Worm (Caenorhabditis elegans): ENCODE measurements around the gene lido-15.
A peak's percentile ranks its signal among the peaks of the same experiment; 100 is the strongest.

Gene lido-15

ce11 chrII:3808104-3808503 lies 4.0 kb upstream of the lido-15 start, which contains the start of gene F54D10.5 (continued):
- no peak for TF ChIP-seq egrh-3 (GFP tag; IDR thresholded peaks at IDR 0.05)

DNA sequence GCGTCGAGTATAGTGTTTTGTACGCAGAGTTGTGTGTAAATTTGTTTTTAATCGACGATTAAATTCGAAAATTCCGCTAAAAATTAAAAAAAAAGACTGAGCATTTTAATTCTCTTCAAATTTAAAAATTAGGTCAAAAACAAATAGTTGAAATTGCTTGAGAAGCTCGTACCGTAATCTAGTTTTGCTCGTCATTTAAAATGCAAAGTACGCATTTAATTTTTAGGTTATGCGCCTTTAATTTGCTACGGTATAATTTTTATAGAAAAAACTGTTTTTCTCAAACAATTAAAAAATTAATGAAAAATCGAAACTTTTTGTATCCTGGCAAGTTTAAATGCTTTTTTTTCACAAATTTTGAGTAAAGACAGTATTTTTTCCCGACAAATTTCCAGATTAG lies 3.4 kb upstream of the lido-15 start:
- TF ChIP-seq ztf-6 (GFP tag; IDR thresholded peaks at IDR 0.05) (no peak), madf-6 (GFP tag; IDR thresholded peaks at IDR 0.05) (peak; percentile 93), let-526 (GFP tag; IDR thresholded peaks at IDR 0.05) (no peak), D2030.7 (GFP tag; IDR thresholded peaks at IDR 0.05) (peak; percentile 32; the same call in 1 of the 2 replicates), ztf-18 (tag; optimal IDR thresholded peaks at IDR 0.05) (no peak), snpc-1.3 (tag; optimal IDR thresholded peaks at IDR 0.05; ENCODE audit: insufficient read depth) (peak; percentile 12), nhr-27 (tag; optimal IDR thresholded peaks at IDR 0.05) (no peak), egl-18 (GFP tag; IDR thresholded peaks at IDR 0.05) (no peak), bed-2 (GFP tag; IDR thresholded peaks at IDR 0.05) (no peak), F33H1.4 (GFP tag; IDR thresholded peaks at IDR 0.05) (peak; percentile 52), ceh-91 (GFP tag; IDR thresholded peaks at IDR 0.05) (peak; percentile 61; the same call in 1 of the 2 replicates), unc-62 (GFP tag; optimal IDR thresholded peaks at IDR 0.05) (no peak), lsl-1 (GFP tag; optimal IDR thresholded peaks at IDR 0.05) (peak; percentile 95), gei-17 (GFP tag; optimal IDR thresholded peaks at IDR 0.05) (no peak), hmg-20 (GFP tag; IDR thresholded peaks at IDR 0.05) (no peak), xnd-1 (tag; optimal IDR thresholded peaks at IDR 0.05) (peak; percentile 98), him-1 (tag; optimal IDR thresholded peaks at IDR 0.05) (peak; percentile 33), nfya-2 (GFP tag; IDR thresholded peaks at IDR 0.05) (no peak), aptf-2 (GFP tag; conservative IDR thresholded peaks at IDR 0.05) (no peak), madf-8 (GFP tag; conservative IDR thresholded peaks at IDR 0.05) (peak; percentile 79), somi-1 (GFP tag; optimal IDR thresholded peaks at IDR 0.05) (no peak)

DNA sequence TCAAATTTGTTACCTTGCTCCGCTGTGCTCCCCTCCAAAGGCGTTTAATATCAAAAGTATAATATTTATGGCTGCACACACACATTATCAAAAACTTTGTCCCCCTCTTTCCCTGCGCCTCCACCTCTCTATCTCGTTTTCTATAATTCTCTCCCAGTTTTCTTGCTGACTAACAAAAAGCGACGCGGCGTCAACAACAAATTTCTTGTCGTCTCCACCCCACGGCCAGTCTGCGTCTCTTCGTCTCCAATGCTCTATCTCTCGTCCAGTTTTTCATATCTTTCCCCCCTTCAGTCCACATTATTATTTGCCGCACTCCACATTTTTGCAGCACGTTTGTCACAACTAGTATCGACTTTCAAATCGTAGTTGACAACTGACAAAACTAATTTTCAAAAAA lies 1.5 kb upstream of the lido-15 start:
- peak; percentile 93 for TF ChIP-seq hmg-1.2 (GFP tag; IDR thresholded peaks at IDR 0.05)
- no peak for TF ChIP-seq mxl-1 (tag; optimal IDR thresholded peaks at IDR 0.05)
- TF ChIP-seq tlf-1 (GFP tag; optimal IDR thresholded peaks at IDR 0.05) = no peak
- TF ChIP-seq ekl-4 (GFP tag; IDR thresholded peaks at IDR 0.05) = no peak
- peak; percentile 70 for TF ChIP-seq dox-1 (GFP tag; IDR thresholded peaks at IDR 0.05)
- peak; percentile 87 for TF ChIP-seq nhr-80 (tag; optimal IDR thresholded peaks at IDR 0.05)
- TF ChIP-seq mcd-1 (GFP tag; IDR thresholded peaks at IDR 0.05) = 0 out of 2 replicates have a peak, but pooled peaks have one; percentile 30
- peak; percentile 38 for TF ChIP-seq attf-5 (GFP tag; optimal IDR thresholded peaks at IDR 0.05)
- no peak for TF ChIP-seq D2030.7 (GFP tag; IDR thresholded peaks at IDR 0.05)
- TF ChIP-seq F57C9.4 (tag; optimal IDR thresholded peaks at IDR 0.05) = no peak
- TF ChIP-seq snpc-4 (GFP tag; optimal IDR thresholded peaks at IDR 0.05) = no peak
- TF ChIP-seq snpc-4 (tag; optimal IDR thresholded peaks at IDR 0.05) = peak in 1 of 4 experiments; percentile 33
- TF ChIP-seq K12H6.12 (tag; optimal IDR thresholded peaks at IDR 0.05) = peak; percentile 42
- peak; percentile 43; the same call in 1 of the 2 replicates for TF ChIP-seq zfh-2 (GFP tag; conservative IDR thresholded peaks at IDR 0.05)
- no peak for TF ChIP-seq hlh-12 (tag; optimal IDR thresholded peaks at IDR 0.05)
- TF ChIP-seq lin-40 (tag; optimal IDR thresholded peaks at IDR 0.05) = peak; percentile 23
- no peak for TF ChIP-seq cebp-1 (GFP tag; IDR thresholded peaks at IDR 0.05)
- peak; percentile 37 for TF ChIP-seq cebp-1 (tag; optimal IDR thresholded peaks at IDR 0.05)
